Fruit fly (Drosophila melanogaster) whole organism, embryonic: ENCODE data around the gene CG32276.

ENCODE experiments used
- Abd-B ChIP-seq: fragments of 200-800 bp; sonication (Bioruptor generic); optimal IDR thresholded peaks from 2 replicates; lab custom pipeline; 2018; ENCODE audit warnings: missing biosample characterization, mild to moderate bottlenecking, missing genetic modification characterization, moderate library complexity
- Awh ChIP-seq: fragments of 200-800 bp; sonication (Bioruptor generic); IDR thresholded peaks from 2 replicates; pipeline ENCODE4, ENCODE4 v1.3.6; 2022; ENCODE audit warnings: missing biosample characterization, missing genetic modification characterization
- CG10565 ChIP-seq: fragments of 200-800 bp; sonication (Bioruptor generic); optimal IDR thresholded peaks from 3 replicates; lab custom pipeline; 2016; ENCODE audit warnings: missing biosample characterization, mild to moderate bottlenecking, missing genetic modification characterization
- CG11456 ChIP-seq: fragments of 200-800 bp; sonication (Bioruptor generic); IDR thresholded peaks from 3 replicates; pipeline ENCODE4 v1.3.6; 2022; ENCODE audit warnings: missing biosample characterization, missing genetic modification characterization
- CG11504 ChIP-seq: fragments of 200-800 bp; sonication (Bioruptor generic); optimal IDR thresholded peaks from 3 replicates; lab custom pipeline; 2019; ENCODE audit warnings: missing biosample characterization, mild to moderate bottlenecking, missing genetic modification characterization, moderate library complexity
- CG1233 ChIP-seq: fragments of 200-800 bp; sonication (Bioruptor generic); optimal IDR thresholded peaks from 4 replicates; lab custom pipeline; 2018; ENCODE audit warnings: missing biosample characterization, mild to moderate bottlenecking, missing genetic modification characterization
- CG12659 ChIP-seq: fragments of 200-800 bp; sonication (Bioruptor generic); optimal IDR thresholded peaks from 3 replicates; lab custom pipeline; 2017; ENCODE audit warnings: mild to moderate bottlenecking, missing biosample characterization, missing genetic modification reagents, missing genetic modification characterization
- CG12744 ChIP-seq: fragments of 200-800 bp; sonication (Bioruptor generic); optimal IDR thresholded peaks from 2 replicates; lab custom pipeline; 2016; ENCODE audit warnings: missing biosample characterization, missing genetic modification characterization
- CG18476 ChIP-seq: fragments of 200-800 bp; sonication (Bioruptor generic); optimal IDR thresholded peaks from 2 replicates; lab custom pipeline; 2016; ENCODE audit warnings: missing biosample characterization, mild to moderate bottlenecking, missing genetic modification characterization
- CG30020 ChIP-seq: fragments of 200-800 bp; optimal IDR thresholded peaks from 2 replicates; lab custom pipeline; 2019; ENCODE audit warnings: missing biosample characterization, mild to moderate bottlenecking, missing genetic modification characterization, moderate library complexity
- CG30431 ChIP-seq: fragments of 200-800 bp; sonication (Bioruptor generic); optimal IDR thresholded peaks from 2 replicates; lab custom pipeline; 2017; ENCODE audit warnings: missing biosample characterization, missing genetic modification characterization
- CG3163 ChIP-seq: fragments of 200-800 bp; sonication (Bioruptor generic); optimal IDR thresholded peaks from 3 replicates; lab custom pipeline; 2016; ENCODE audit warnings: missing biosample characterization, missing genetic modification characterization
- CG32772 ChIP-seq: fragments of 200-800 bp; sonication (Bioruptor generic); IDR thresholded peaks from 2 replicates; pipeline ENCODE4 v1.3.6; 2022; ENCODE audit warnings: missing biosample characterization, missing genetic modification characterization
- CG3995 ChIP-seq: fragments of 200-800 bp; sonication (Bioruptor generic); optimal IDR thresholded peaks from 3 replicates; lab custom pipeline; 2016; ENCODE audit warnings: missing biosample characterization, missing genetic modification characterization
- CG4404 ChIP-seq: fragments of 200-800 bp; sonication (Bioruptor generic); IDR thresholded peaks from 2 replicates; pipeline ENCODE4 v1.3.6; 2022; ENCODE audit warnings: missing biosample characterization, missing genetic modification characterization
- CG4617 ChIP-seq: fragments of 200-800 bp; sonication (Bioruptor generic); optimal IDR thresholded peaks from 3 replicates; lab custom pipeline; 2016; ENCODE audit warnings: missing biosample characterization, missing genetic modification characterization, borderline replicate concordance
- CG5180 ChIP-seq: fragments of 200-800 bp; sonication (Bioruptor generic); optimal IDR thresholded peaks from 3 replicates; lab custom pipeline; 2017; ENCODE audit warnings: missing biosample characterization, missing genetic modification characterization, mild to moderate bottlenecking, moderate library complexity, missing genetic modification reagents
- CG6683 ChIP-seq: fragments of 200-800 bp; sonication (Bioruptor generic); optimal IDR thresholded peaks from 2 replicates; lab custom pipeline; 2017; ENCODE audit warnings: missing biosample characterization, mild to moderate bottlenecking, missing genetic modification characterization, missing genetic modification reagents
- Doc3 ChIP-seq: fragments of 200-800 bp; sonication (Bioruptor generic); IDR thresholded peaks from 3 replicates; pipeline ENCODE4 v1.3.6; 2022; ENCODE audit warnings: missing biosample characterization, missing genetic modification characterization; ENCODE audit not compliant: partially characterized antibody
- Gsc ChIP-seq: fragments of 200-800 bp; sonication (Bioruptor generic); IDR thresholded peaks from 2 replicates; pipeline ENCODE4 v1.3.6; 2022; ENCODE audit warnings: missing biosample characterization, missing genetic modification characterization
- HmgZ ChIP-seq: fragments of 200-800 bp; sonication (Bioruptor generic); optimal IDR thresholded peaks from 2 replicates; lab custom pipeline; 2018; ENCODE audit warnings: missing biosample characterization, mild to moderate bottlenecking, missing genetic modification characterization
- Hr39 ChIP-seq: fragments of >200 bp; optimal IDR thresholded peaks from 2 replicates; lab custom pipeline; 2017
- Hr51 ChIP-seq, 2 experiments: fragments of 200-800 bp; sonication (Bioruptor generic); optimal IDR thresholded peaks; 2 replicates in 1 of 2; 3 replicates in 1 of 2; lab custom pipeline; 2016 to 2018; ENCODE audit warnings: missing biosample characterization in 2 of 2, missing genetic modification characterization in 2 of 2, mild to moderate bottlenecking in 1 of 2, moderate library complexity in 1 of 2
- Kr ChIP-seq: fragments of 200-800 bp; sonication (Bioruptor generic); optimal IDR thresholded peaks from 2 replicates; lab custom pipeline; 2017; ENCODE audit warnings: missing biosample characterization, mild to moderate bottlenecking, missing genetic modification characterization
- MBD-R2 ChIP-seq: fragments of 200-800 bp; sonication (Bioruptor generic); IDR thresholded peaks from 2 replicates; pipeline ENCODE4 v1.3.6; 2022; ENCODE audit warnings: missing biosample characterization, missing genetic modification characterization
- Max ChIP-seq: fragments of 200-800 bp; sonication (Bioruptor generic); optimal IDR thresholded peaks from 2 replicates; lab custom pipeline; 2016; ENCODE audit warnings: missing biosample characterization, mild to moderate bottlenecking, missing genetic modification characterization
- Poxn ChIP-seq: fragments of 200-800 bp; sonication (Bioruptor generic); IDR thresholded peaks from 2 replicates; pipeline ENCODE4 v1.3.6; 2022; ENCODE audit warnings: missing biosample characterization, missing genetic modification characterization
- Sry-β ChIP-seq: fragments of 200-800 bp; sonication (Bioruptor generic); optimal IDR thresholded peaks from 2 replicates; lab custom pipeline; 2018; ENCODE audit warnings: missing biosample characterization, mild to moderate bottlenecking, missing genetic modification characterization, moderate library complexity
- Usf ChIP-seq: fragments of 200-800 bp; sonication (Bioruptor generic); optimal IDR thresholded peaks from 2 replicates; lab custom pipeline; 2017; ENCODE audit warnings: missing genotype, missing biosample characterization, missing genetic modification characterization
- btn ChIP-seq: fragments of 200-800 bp; sonication (Bioruptor generic); optimal IDR thresholded peaks from 2 replicates; lab custom pipeline; 2016; ENCODE audit warnings: missing biosample characterization, missing genetic modification characterization
- cas ChIP-seq: fragments of 200-800 bp; sonication (Bioruptor generic); IDR thresholded peaks from 2 replicates; pipeline ENCODE4 v1.3.6; 2022; ENCODE audit warnings: missing biosample characterization, missing genetic modification characterization
- caup ChIP-seq: fragments of 200-800 bp; sonication (Bioruptor generic); optimal IDR thresholded peaks from 3 replicates; lab custom pipeline; 2017; ENCODE audit warnings: missing biosample characterization, mild to moderate bottlenecking, missing genetic modification characterization, moderate library complexity; ENCODE audit not compliant: severe bottlenecking
- dan ChIP-seq: fragments of 200-800 bp; sonication (Bioruptor generic); IDR thresholded peaks from 2 replicates; pipeline ENCODE4 v1.3.6; 2022; ENCODE audit warnings: missing biosample characterization, missing genetic modification characterization
- dpn ChIP-seq, 2 experiments: fragments of 200-800 bp; sonication (Bioruptor generic); optimal IDR thresholded peaks; 3 replicates each; lab custom pipeline; 2016; ENCODE audit warnings: missing biosample characterization in 2 of 2, missing genetic modification characterization in 2 of 2
- esg ChIP-seq: fragments of 200-800 bp; sonication (Bioruptor generic); conservative IDR thresholded peaks from 2 replicates; pipeline ENCODE4 v1.3.6; 2022; ENCODE audit warnings: missing biosample characterization, missing genetic modification characterization
- gcm2 ChIP-seq: fragments of 200-800 bp; sonication (Bioruptor generic); optimal IDR thresholded peaks from 2 replicates; lab custom pipeline; 2016; ENCODE audit warnings: missing biosample characterization, missing genetic modification characterization
- gsb-n ChIP-seq: fragments of 200-800 bp; sonication (Bioruptor generic); optimal IDR thresholded peaks from 3 replicates; lab custom pipeline; 2018; ENCODE audit warnings: missing biosample characterization, mild to moderate bottlenecking, missing genetic modification characterization
- insv ChIP-seq, 2 experiments: fragments of 200-800 bp; sonication (Bioruptor generic); optimal IDR thresholded peaks; 3 replicates each; lab custom pipeline; 2016 to 2018; ENCODE audit warnings: missing biosample characterization in 2 of 2, missing genetic modification characterization in 2 of 2
- lov ChIP-seq, 2 experiments: fragments of 200-800 bp in 1 of 2; fragments of >200 bp in 1 of 2; sonication (Bioruptor generic) in 1 of 2; IDR thresholded peaks in 1 of 2; optimal IDR thresholded peaks in 1 of 2; 2 replicates in 1 of 2; 3 replicates in 1 of 2; pipeline versions ENCODE4 v1.3.6 to Lab custom; 2017 to 2022; ENCODE audit warnings: missing biosample characterization in 1 of 2, missing genetic modification characterization in 1 of 2
- nerfin-1 ChIP-seq: fragments of 200-800 bp; sonication (Bioruptor generic); optimal IDR thresholded peaks from 3 replicates; lab custom pipeline; 2019; ENCODE audit warnings: missing biosample characterization, mild to moderate bottlenecking, missing genetic modification characterization, moderate library complexity
- oc ChIP-seq: fragments of 200-800 bp; sonication (Bioruptor generic); optimal IDR thresholded peaks from 2 replicates; lab custom pipeline; 2018; ENCODE audit warnings: missing biosample characterization, mild to moderate bottlenecking, missing genetic modification characterization, moderate library complexity
- odd ChIP-seq: fragments of 200-800 bp; sonication (Bioruptor generic); optimal IDR thresholded peaks from 2 replicates; lab custom pipeline; 2017; ENCODE audit warnings: missing biosample characterization, mild to moderate bottlenecking, missing genetic modification characterization
- prd ChIP-seq, 3 experiments: fragments of >200 bp in 2 of 3; fragments of 200-800 bp in 1 of 3; sonication (Bioruptor generic) in 1 of 3; optimal IDR thresholded peaks in 2 of 3; IDR thresholded peaks in 1 of 3; 2 replicates in 2 of 3; 3 replicates in 1 of 3; pipeline versions ENCODE4 v1.3.6 to Lab custom; 2017 to 2022; ENCODE audit warnings: missing biosample characterization in 1 of 3, missing genetic modification characterization in 1 of 3
- sc ChIP-seq, 3 experiments: fragments of >200 bp in 2 of 3; fragments of 200-800 bp in 1 of 3; sonication (Bioruptor generic) in 1 of 3; optimal IDR thresholded peaks; 2 replicates in 2 of 3; 3 replicates in 1 of 3; lab custom pipeline; 2017; ENCODE audit warnings: mild to moderate bottlenecking in 1 of 3, missing biosample characterization in 1 of 3, missing genetic modification characterization in 1 of 3, missing genetic modification reagents in 1 of 3
- unpg ChIP-seq: fragments of 200-800 bp; sonication (Bioruptor generic); optimal IDR thresholded peaks from 3 replicates; lab custom pipeline; 2018; ENCODE audit warnings: missing biosample characterization, mild to moderate bottlenecking, missing genetic modification characterization, moderate library complexity
- zf30C ChIP-seq: fragments of 200-800 bp; sonication (Bioruptor generic); optimal IDR thresholded peaks from 3 replicates; lab custom pipeline; 2018; ENCODE audit warnings: missing biosample characterization, mild to moderate bottlenecking, missing genetic modification characterization

The CG32276 gene

DNA sequence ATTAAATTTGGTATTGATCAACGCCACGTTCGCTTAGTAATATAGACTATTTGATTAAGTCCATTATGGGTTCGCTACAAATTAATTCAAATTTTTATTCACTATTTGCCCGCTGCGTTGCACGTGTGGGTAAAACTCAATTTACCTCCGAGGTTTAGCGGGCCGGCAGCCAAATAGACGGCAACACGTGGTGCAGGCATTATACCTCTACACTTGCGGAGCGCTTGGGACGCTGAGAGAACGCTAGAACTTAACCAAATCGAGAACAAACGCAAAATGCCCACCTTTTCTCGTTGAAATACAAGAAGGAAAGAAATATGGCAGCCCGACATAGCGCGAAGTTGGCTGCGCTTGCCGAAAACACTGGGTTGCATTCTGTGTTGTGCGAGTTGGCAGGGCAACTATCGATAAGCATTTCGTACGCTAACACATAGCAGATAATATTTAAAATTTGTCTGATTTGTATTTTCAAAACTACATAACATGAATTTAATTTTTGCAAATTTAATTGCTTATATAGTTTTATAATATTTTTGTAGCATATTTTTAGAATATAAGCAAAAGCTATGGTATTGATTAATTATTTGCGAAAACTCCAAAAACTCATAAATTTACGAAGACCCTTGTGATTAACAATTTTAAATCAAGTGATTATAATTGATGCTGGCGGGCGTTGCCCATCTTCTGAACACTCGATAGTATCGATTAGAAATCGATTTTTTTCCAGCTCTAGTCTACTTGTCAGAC is 24.0 kb upstream of the CG32276 start, which contains the start of the genes RpL28 and eIF1 (continued):
- TF ChIP-seq CG32772 (GFP tag; lab: Robert Waterston, UW) (peak; percentile 82), Usf (GFP tag; lab: Kevin White, UChicago) (peak; percentile 90), CG11456 (GFP tag; lab: Robert Waterston, UW) (peak; percentile 95), gsb-n (tag; lab: Kevin White, UChicago) (peak; percentile 52), Poxn (GFP tag; lab: Robert Waterston, UW) (peak; percentile 56; the same call in 1 of the 2 replicates), CG30020 (tag; lab: Kevin White, UChicago) (peak; percentile 85), CG12744 (GFP tag; lab: Kevin White, UChicago) (peak; percentile 81), lov (optimal IDR thresholded peaks at IDR 0.05; lab: Kevin White, UChicago) (no peak), lov (GFP tag; IDR thresholded peaks at IDR 0.05; lab: Robert Waterston, UW) (peak; percentile 95), CG12659 (GFP tag; lab: Kevin White, UChicago) (peak; percentile 97), CG6683 (GFP tag; lab: Kevin White, UChicago) (peak; percentile 81), Doc3 (peak; percentile 81), dpn (GFP tag; optimal IDR thresholded peaks at IDR 0.05; lab: Kevin White, UChicago) (peak; percentile 83 to 94), Hr39 (lab: Kevin White, UChicago) (no peak), CG3995 (peak; percentile 87), CG18476 (GFP tag; lab: Kevin White, UChicago) (peak; percentile 83), nerfin-1 (tag; lab: Kevin White, UChicago) (peak; percentile 85), Awh (GFP tag; lab: Robert Waterston, UW) (peak; percentile 86), CG10565 (GFP tag; lab: Kevin White, UChicago) (peak; percentile 79), CG4404 (peak; percentile 66), MBD-R2 (GFP tag; lab: Robert Waterston, UW) (peak; percentile 43; the same call in 1 of the 2 replicates), dan (GFP tag; lab: Robert Waterston, UW) (no peak), CG3163 (GFP tag; lab: Kevin White, UChicago) (peak; percentile 70), zf30C (GFP tag; lab: Kevin White, UChicago) (peak; percentile 66), CG30431 (GFP tag; lab: Kevin White, UChicago) (peak; percentile 91), cas (GFP tag; lab: Robert Waterston, UW) (peak; percentile 61), unpg (peak; percentile 78), CG5180 (GFP tag; lab: Kevin White, UChicago) (peak; percentile 81), Abd-B (GFP tag; lab: Kevin White, UChicago) (peak; percentile 73), CG4617 (GFP tag; lab: Kevin White, UChicago) (peak; percentile 88), btn (GFP tag; lab: Kevin White, UChicago) (peak; percentile 79), Sry-β (peak; percentile 66), insv (GFP tag; optimal IDR thresholded peaks at IDR 0.05; lab: Kevin White, UChicago) (peak in 1 of 2 experiments; percentile 77), oc (tag; lab: Kevin White, UChicago) (no peak), Gsc (GFP tag; lab: Robert Waterston, UW) (no peak), CG1233 (peak; percentile 96), CG11504 (tag; lab: Kevin White, UChicago) (no peak), prd (optimal IDR thresholded peaks at IDR 0.05; lab: Kevin White, UChicago) (no peak), prd (GFP tag; IDR thresholded peaks at IDR 0.05; lab: Robert Waterston, UW) (peak; percentile 74), Hr51 (GFP tag; optimal IDR thresholded peaks at IDR 0.05; lab: Kevin White, UChicago) (peak; percentile 45 to 93), odd (peak; percentile 95), caup (peak; percentile 98), HmgZ (tag; lab: Kevin White, UChicago) (peak; percentile 84), gcm2 (GFP tag; lab: Kevin White, UChicago) (peak; percentile 90), Kr (GFP tag; lab: Kevin White, UChicago) (peak; percentile 88), sc (optimal IDR thresholded peaks at IDR 0.05; lab: Kevin White, UChicago) (no peak), sc (GFP tag; optimal IDR thresholded peaks at IDR 0.05; lab: Kevin White, UChicago) (peak; percentile 92), esg (GFP tag; lab: Robert Waterston, UW) (peak; percentile 66), Max (GFP tag; lab: Kevin White, UChicago) (peak; percentile 94)
